Worm (Caenorhabditis elegans) whole organism, L3 larva: ENCODE data around the gene F14D7.9.

Experiments
- R02D3.7 ChIP-seq: fragments of 150-350 bp; optimal IDR thresholded peaks from 2 replicates; lab custom pipeline; 2014; ENCODE audit warnings: missing biosample characterization, missing genetic modification characterization
- ZK546.5 ChIP-seq: sonication (generic microtip); optimal IDR thresholded peaks from 2 replicates; lab custom pipeline; 2017; ENCODE audit warnings: missing biosample characterization, missing genetic modification characterization
- aly-2 ChIP-seq: fragments of 150-350 bp; optimal IDR thresholded peaks from 2 replicates; lab custom pipeline; 2014; ENCODE audit warnings: missing biosample characterization, missing genetic modification characterization
- ceh-28 ChIP-seq: fragments of 150-350 bp; optimal IDR thresholded peaks from 2 replicates; lab custom pipeline; 2014; ENCODE audit warnings: missing biosample characterization, missing genetic modification reagents, missing genetic modification characterization
- ceh-82 ChIP-seq: fragments of 150-350 bp; optimal IDR thresholded peaks from 2 replicates; lab custom pipeline; 2014; ENCODE audit warnings: missing biosample characterization, missing genetic modification characterization
- ceh-9 ChIP-seq: sonication (generic microtip); optimal IDR thresholded peaks from 2 replicates; lab custom pipeline; 2018; ENCODE audit warnings: missing biosample characterization, missing genetic modification characterization
- daf-12 ChIP-seq: fragments of 150-350 bp; optimal IDR thresholded peaks from 2 replicates; lab custom pipeline; 2014; ENCODE audit warnings: missing biosample characterization, missing genetic modification reagents, missing genetic modification characterization
- egl-27 ChIP-seq: sonication (generic microtip); optimal IDR thresholded peaks from 4 replicates; lab custom pipeline; 2017; ENCODE audit warnings: missing biosample characterization, missing genetic modification reagents, missing genetic modification characterization
- egl-5 ChIP-seq: fragments of 150-350 bp; optimal IDR thresholded peaks from 2 replicates; lab custom pipeline; 2017; ENCODE audit warnings: missing biosample characterization, missing genetic modification reagents, missing genetic modification characterization, inconsistent platforms
- elt-2 ChIP-seq: sonication (generic microtip); optimal IDR thresholded peaks from 2 replicates; lab custom pipeline; 2016; ENCODE audit warnings: missing genetic modification reagents, mild to moderate bottlenecking, missing genetic modification characterization, missing compliant biosample characterization
- elt-3 ChIP-seq, 3 experiments: fragments of 150-350 bp in 1 of 3; sonication (generic microtip) in 2 of 3; optimal IDR thresholded peaks; 2 replicates in 2 of 3; 4 replicates in 1 of 3; lab custom pipeline; 2014 to 2017; ENCODE audit warnings: missing biosample characterization in 3 of 3, missing genetic modification characterization in 3 of 3
- fkh-10 ChIP-seq: sonication (generic microtip); optimal IDR thresholded peaks from 2 replicates; lab custom pipeline; 2017; ENCODE audit warnings: missing biosample characterization, missing genetic modification reagents, missing genetic modification characterization
- fkh-2 ChIP-seq: fragments of 150-350 bp; optimal IDR thresholded peaks from 2 replicates; lab custom pipeline; 2014; ENCODE audit warnings: missing biosample characterization, missing genetic modification reagents, missing genetic modification characterization
- fos-1 ChIP-seq: fragments of 150-350 bp; optimal IDR thresholded peaks from 2 replicates; lab custom pipeline; 2014; ENCODE audit warnings: missing biosample characterization, missing genetic modification characterization
- hmg-11 ChIP-seq: sonication (generic microtip); optimal IDR thresholded peaks from 2 replicates; lab custom pipeline; 2016; ENCODE audit warnings: missing genetic modification characterization, missing compliant biosample characterization
- jun-1 ChIP-seq: fragments of 150-350 bp; optimal IDR thresholded peaks from 2 replicates; lab custom pipeline; 2014; ENCODE audit warnings: missing biosample characterization, missing genetic modification reagents, missing genetic modification characterization
- lin-15B ChIP-seq: fragments of 150-350 bp; optimal IDR thresholded peaks from 2 replicates; lab custom pipeline; 2014; ENCODE audit warnings: missing biosample characterization, missing genetic modification characterization
- nhr-11 ChIP-seq: fragments of 150-350 bp; optimal IDR thresholded peaks from 2 replicates; lab custom pipeline; 2014; ENCODE audit warnings: missing biosample characterization, missing genetic modification characterization
- nhr-12 ChIP-seq: fragments of 150-350 bp; optimal IDR thresholded peaks from 2 replicates; lab custom pipeline; 2014; ENCODE audit warnings: missing biosample characterization, missing genetic modification characterization
- nhr-23 ChIP-seq: fragments of 150-350 bp; optimal IDR thresholded peaks from 2 replicates; lab custom pipeline; 2014; ENCODE audit warnings: missing biosample characterization, missing genetic modification reagents, missing genetic modification characterization
- nhr-237 ChIP-seq: fragments of 150-350 bp; optimal IDR thresholded peaks from 2 replicates; lab custom pipeline; 2014; ENCODE audit warnings: missing biosample characterization, missing genetic modification characterization
- nhr-25 ChIP-seq: sonication (generic microtip); optimal IDR thresholded peaks from 2 replicates; lab custom pipeline; 2017; ENCODE audit warnings: missing biosample characterization, missing genetic modification characterization
- nhr-28 ChIP-seq: fragments of 150-350 bp; optimal IDR thresholded peaks from 2 replicates; lab custom pipeline; 2014; ENCODE audit warnings: missing biosample characterization, missing genetic modification characterization
- nhr-67 ChIP-seq: fragments of 150-350 bp; optimal IDR thresholded peaks from 2 replicates; lab custom pipeline; 2014; ENCODE audit warnings: missing biosample characterization, missing genetic modification characterization
- nhr-76 ChIP-seq: fragments of 150-350 bp; sonication (generic microtip); optimal IDR thresholded peaks from 5 replicates; lab custom pipeline; 2014; ENCODE audit warnings: missing biosample characterization, missing genetic modification characterization
- nhr-77 ChIP-seq: fragments of 150-350 bp; optimal IDR thresholded peaks from 2 replicates; lab custom pipeline; 2014; ENCODE audit warnings: missing biosample characterization, missing genetic modification characterization
- pha-4 ChIP-seq: fragments of 150-350 bp; optimal IDR thresholded peaks from 2 replicates; lab custom pipeline; 2014; ENCODE audit warnings: missing biosample characterization, missing genetic modification reagents, missing genetic modification characterization
- pqm-1 ChIP-seq: fragments of 150-350 bp; optimal IDR thresholded peaks from 2 replicates; lab custom pipeline; 2017; ENCODE audit warnings: missing biosample characterization, missing genetic modification characterization, inconsistent platforms
- sea-2 ChIP-seq: fragments of 150-350 bp; sonication (generic microtip); optimal IDR thresholded peaks from 4 replicates; lab custom pipeline; 2014; ENCODE audit warnings: missing biosample characterization, missing genetic modification reagents, missing genetic modification characterization
- skn-1 ChIP-seq: fragments of 150-350 bp; optimal IDR thresholded peaks from 2 replicates; lab custom pipeline; 2014; ENCODE audit warnings: missing biosample characterization, missing genetic modification characterization
- snpc-4 ChIP-seq: fragments of 150-350 bp; optimal IDR thresholded peaks from 2 replicates; lab custom pipeline; 2014; ENCODE audit warnings: missing biosample characterization, missing genetic modification characterization
- tbx-2 ChIP-seq: sonication (generic microtip); optimal IDR thresholded peaks from 2 replicates; lab custom pipeline; 2016; ENCODE audit warnings: mild to moderate bottlenecking, missing genetic modification characterization, missing compliant biosample characterization
- unc-39 ChIP-seq: sonication (generic microtip); optimal IDR thresholded peaks from 4 replicates; lab custom pipeline; 2017; ENCODE audit warnings: missing biosample characterization, missing genetic modification characterization
- zag-1 ChIP-seq: fragments of 150-350 bp; optimal IDR thresholded peaks from 2 replicates; lab custom pipeline; 2014; ENCODE audit warnings: missing biosample characterization, missing genetic modification characterization

The F14D7.9 gene

ce11 chrV:14324502-14325467, 30.3 kb downstream of the F14D7.9 start, which contains the start of the genes F47B8.4 and F47B8.18:
Gene F47B8.4, minus strand, starts transcription at chrV:14324673.
Gene F47B8.18, minus strand, starts transcription at chrV:14325464.
- TF ChIP-seq pha-4 (peak; percentile 90), egl-5 (tag; lab: Kevin White, UChicago) (no peak), pqm-1 (peak; percentile 59), nhr-237 (tag; lab: Kevin White, UChicago) (no peak), ceh-9 (tag; lab: Kevin White, UChicago) (no peak), skn-1 (tag; lab: Kevin White, UChicago) (no peak), nhr-77 (no peak), jun-1 (tag; lab: Kevin White, UChicago) (no peak), elt-2 (tag; lab: Kevin White, UChicago) (peak; percentile 69), nhr-23 (tag; lab: Kevin White, UChicago) (no peak), egl-27 (tag; lab: Kevin White, UChicago) (no peak), fkh-10 (no peak)

ce11 chrV:14327776-14328175, 33.3 kb downstream of the F14D7.9 start, which contains the start of gene F47B8.5:
Gene F47B8.5, minus strand, starts transcription at chrV:14327876.
- TF ChIP-seq egl-5 (tag; lab: Kevin White, UChicago) (no peak), nhr-25 (tag; lab: Kevin White, UChicago) (no peak), ceh-9 (tag; lab: Kevin White, UChicago) (no peak), nhr-12 (tag; lab: Kevin White, UChicago) (no peak), tbx-2 (no peak), fos-1 (tag; lab: Kevin White, UChicago) (no peak), skn-1 (tag; lab: Kevin White, UChicago) (no peak), lin-15B (tag; lab: Kevin White, UChicago) (no peak), nhr-11 (tag; lab: Kevin White, UChicago) (no peak), nhr-77 (no peak), ceh-28 (tag; lab: Kevin White, UChicago) (no peak), pqm-1 (no peak)

- no peak for TF ChIP-seq skn-1 (tag; lab: Kevin White, UChicago)
- TF ChIP-seq nhr-25 (tag; lab: Kevin White, UChicago): no peak
- no peak for TF ChIP-seq sea-2 (GFP tag; lab: Kevin White, UChicago)
- TF ChIP-seq nhr-12 (tag; lab: Kevin White, UChicago): no peak
- no peak for TF ChIP-seq lin-15B (tag; lab: Kevin White, UChicago)
- no peak for TF ChIP-seq aly-2 (tag; lab: Kevin White, UChicago)
- TF ChIP-seq jun-1 (tag; lab: Kevin White, UChicago): no peak
- no peak for TF ChIP-seq nhr-28 (tag; lab: Kevin White, UChicago)
- TF ChIP-seq unc-39: no peak
- TF ChIP-seq fkh-10: no peak
- TF ChIP-seq nhr-76 (tag; lab: Kevin White, UChicago): no peak
- TF ChIP-seq elt-3 (tag; optimal IDR thresholded peaks at IDR 0.05; lab: Kevin White, UChicago): no peak
- no peak for TF ChIP-seq tbx-2
- TF ChIP-seq nhr-67 (tag; lab: Kevin White, UChicago): no peak
- no peak for TF ChIP-seq snpc-4
- no peak for TF ChIP-seq hmg-11 (tag; lab: Kevin White, UChicago)
Measured at ce11 chrV:14328806-14329205, 34.3 kb downstream of the F14D7.9 start, which contains the start of gene pepm-1. Gene pepm-1, plus strand, starts transcription at chrV:14329106.

ce11 chrV:14331477-14331876, 37.0 kb downstream of the F14D7.9 start, which contains the start of gene F47B8.8:
Gene F47B8.8, plus strand, starts transcription at chrV:14331733.
- TF ChIP-seq nhr-25 (tag; lab: Kevin White, UChicago) (peak; percentile 4), skn-1 (tag; lab: Kevin White, UChicago) (no peak)

ce11 chrV:14333116-14333515, 38.6 kb downstream of the F14D7.9 start, which contains the start of gene srm-4:
Gene srm-4, plus strand, starts transcription at chrV:14333416.
- TF ChIP-seq ceh-82 (no peak), fkh-2 (tag; lab: Kevin White, UChicago) (no peak), zag-1 (no peak), ceh-9 (tag; lab: Kevin White, UChicago) (no peak), R02D3.7 (tag; lab: Kevin White, UChicago) (no peak), fkh-10 (no peak), skn-1 (tag; lab: Kevin White, UChicago) (no peak), sea-2 (GFP tag; lab: Kevin White, UChicago) (no peak), nhr-67 (tag; lab: Kevin White, UChicago) (no peak), ZK546.5 (tag; lab: Kevin White, UChicago) (no peak), daf-12 (tag; lab: Kevin White, UChicago) (no peak), nhr-23 (tag; lab: Kevin White, UChicago) (no peak)
